Worm (Caenorhabditis elegans) whole organism, L1 larva: ENCODE measurements around the gene nhr-102.
"Not testable (repeated sequence)": the region's sequence is repeated elsewhere in the genome, so short reads cannot be mapped to it uniquely, and the experiment has no call there.

ENCODE experiments used
- ceh-88 ChIP-seq: fragments of 200-800 bp; sonication (Bioruptor generic); IDR thresholded peaks from 2 replicates; pipeline ENCODE4 v1.3.6; 2022; ENCODE audit warnings: missing genetic modification characterization, missing compliant biosample characterization
- ets-5 ChIP-seq: fragments of 200-800 bp; sonication (Bioruptor generic); IDR thresholded peaks from 2 replicates; pipeline ENCODE4 v1.3.6; 2022; ENCODE audit warnings: missing genetic modification characterization, missing compliant biosample characterization
- fkh-10 ChIP-seq: sonication (generic microtip); optimal IDR thresholded peaks from 2 replicates; lab custom pipeline; 2017; ENCODE audit warnings: missing biosample characterization, missing genetic modification reagents, missing genetic modification characterization
- nhr-12 ChIP-seq: sonication (generic microtip); optimal IDR thresholded peaks from 2 replicates; lab custom pipeline; 2017; ENCODE audit warnings: missing biosample characterization, missing genetic modification characterization
- nhr-76 ChIP-seq: sonication (generic microtip); optimal IDR thresholded peaks from 2 replicates; lab custom pipeline; 2017; ENCODE audit warnings: missing biosample characterization, missing genetic modification characterization
- snu-23 ChIP-seq: sonication (generic microtip); optimal IDR thresholded peaks from 2 replicates; lab custom pipeline; 2016; ENCODE audit warnings: missing genetic modification characterization, missing compliant biosample characterization
- sup-37 ChIP-seq: fragments of 200-800 bp; sonication (Bioruptor generic); optimal IDR thresholded peaks from 2 replicates; lab custom pipeline; 2018; ENCODE audit warnings: mild to moderate bottlenecking, missing genetic modification characterization, missing compliant biosample characterization
- unc-62 ChIP-seq: fragments of 150-350 bp; optimal IDR thresholded peaks from 2 replicates; lab custom pipeline; 2014; ENCODE audit warnings: missing biosample characterization, missing genetic modification reagents, missing genetic modification characterization
- zag-1 ChIP-seq: fragments of 150-350 bp; optimal IDR thresholded peaks from 2 replicates; lab custom pipeline; 2014; ENCODE audit warnings: missing biosample characterization, missing genetic modification characterization

- not testable (repeated sequence) for TF ChIP-seq ets-5 (GFP tag; lab: Robert Waterston, UW); unc-62 (GFP tag; lab: Kevin White, UChicago); nhr-12 (tag; lab: Kevin White, UChicago); snu-23 (GFP tag; lab: Kevin White, UChicago); zag-1 (tag; lab: Kevin White, UChicago); nhr-76; ceh-88 (GFP tag; lab: Robert Waterston, UW); fkh-10; sup-37 (GFP tag; lab: Kevin White, UChicago)
Measured at ce11 chrV:15850276-15850811, 25.9 kb downstream of the nhr-102 start, which contains the start of gene srh-147.
